Worm (Caenorhabditis elegans) whole organism, L1 larva: Measurements from ENCODE around the gene Y57A10C.9.
A peak's percentile ranks its signal among the peaks of the same experiment; 100 is the strongest.

Source experiments
- C04F5.9 ChIP-seq: sonication (generic microtip); optimal IDR thresholded peaks from 2 replicates; lab custom pipeline; 2016; ENCODE audit warnings: missing genetic modification characterization, missing compliant biosample characterization
- C34B4.2 ChIP-seq: sonication (generic microtip); optimal IDR thresholded peaks from 2 replicates; lab custom pipeline; 2017; ENCODE audit warnings: mild to moderate bottlenecking, missing genetic modification characterization, missing compliant biosample characterization
- aha-1 ChIP-seq: fragments of 150-350 bp; optimal IDR thresholded peaks from 2 replicates; lab custom pipeline; 2014; ENCODE audit warnings: missing biosample characterization, missing genetic modification characterization
- aly-2 ChIP-seq: fragments of 150-350 bp; optimal IDR thresholded peaks from 2 replicates; lab custom pipeline; 2014; ENCODE audit warnings: missing biosample characterization, missing genetic modification characterization
- ceh-63 ChIP-seq: fragments of 200-800 bp; sonication (Bioruptor generic); optimal IDR thresholded peaks from 2 replicates; lab custom pipeline; 2018; ENCODE audit warnings: mild to moderate bottlenecking, missing genetic modification characterization, missing compliant biosample characterization
- ceh-8 ChIP-seq: fragments of 200-800 bp; sonication (Bioruptor generic); optimal IDR thresholded peaks from 2 replicates; lab custom pipeline; 2018; ENCODE audit warnings: mild to moderate bottlenecking, missing genetic modification characterization, moderate library complexity, missing compliant biosample characterization
- ceh-82 ChIP-seq, 3 experiments: fragments of 150-350 bp in 1 of 3; sonication (generic microtip) in 2 of 3; optimal IDR thresholded peaks; 2 replicates each; lab custom pipeline; 2014 to 2017; ENCODE audit warnings: missing biosample characterization in 3 of 3, missing genetic modification characterization in 3 of 3
- ceh-88 ChIP-seq: fragments of 200-800 bp; sonication (Bioruptor generic); IDR thresholded peaks from 2 replicates; pipeline ENCODE4 v1.3.6; 2022; ENCODE audit warnings: missing genetic modification characterization, missing compliant biosample characterization
- ceh-90 ChIP-seq: sonication (generic microtip); optimal IDR thresholded peaks from 2 replicates; lab custom pipeline; 2016; ENCODE audit warnings: missing genetic modification characterization, missing compliant biosample characterization
- ces-1 ChIP-seq: fragments of 150-350 bp; optimal IDR thresholded peaks from 2 replicates; lab custom pipeline; 2014; ENCODE audit warnings: missing biosample characterization, missing genetic modification reagents, missing genetic modification characterization
- dsc-1 ChIP-seq: sonication (generic microtip); optimal IDR thresholded peaks from 2 replicates; lab custom pipeline; 2016; ENCODE audit warnings: mild to moderate bottlenecking, missing genetic modification characterization, missing compliant biosample characterization
- efl-1 ChIP-seq, 4 experiments: fragments of 150-350 bp; optimal IDR thresholded peaks in 3 of 4; peaks in 1 of 4; 1 replicate in 1 of 4; 2 replicates in 3 of 4; lab custom pipeline; 2014; ENCODE audit warnings: missing biosample characterization in 2 of 4, missing genetic modification characterization in 2 of 4, missing genetic modification reagents in 2 of 4
- efl-3 ChIP-seq: fragments of 200-800 bp; sonication (Bioruptor generic); optimal IDR thresholded peaks from 2 replicates; lab custom pipeline; 2018; ENCODE audit warnings: mild to moderate bottlenecking, missing genetic modification characterization, missing compliant biosample characterization
- egl-13 ChIP-seq: sonication (generic microtip); optimal IDR thresholded peaks from 2 replicates; lab custom pipeline; 2016; ENCODE audit warnings: missing genotype, missing genetic modification reagents, missing genetic modification characterization, missing compliant biosample characterization
- egl-27 ChIP-seq, 2 experiments: fragments of 150-350 bp in 1 of 2; sonication (generic microtip); optimal IDR thresholded peaks; 3 replicates each; lab custom pipeline; 2017 to 2018; ENCODE audit warnings: missing biosample characterization in 2 of 2, missing genetic modification characterization in 2 of 2, missing genetic modification reagents in 2 of 2
- elt-2 ChIP-seq: sonication (generic microtip); optimal IDR thresholded peaks from 2 replicates; lab custom pipeline; 2016; ENCODE audit warnings: missing genetic modification characterization, mild to moderate bottlenecking, inconsistent platforms, missing compliant biosample characterization, missing genetic modification reagents
- fkh-10 ChIP-seq: sonication (generic microtip); optimal IDR thresholded peaks from 2 replicates; lab custom pipeline; 2017; ENCODE audit warnings: missing biosample characterization, missing genetic modification reagents, missing genetic modification characterization
- hlh-4 ChIP-seq: sonication (generic microtip); optimal IDR thresholded peaks from 2 replicates; lab custom pipeline; 2016; ENCODE audit warnings: mild to moderate bottlenecking, missing genetic modification characterization, missing compliant biosample characterization
- hpl-2 ChIP-seq: fragments of 150-350 bp; optimal IDR thresholded peaks from 2 replicates; lab custom pipeline; 2014; ENCODE audit warnings: missing biosample characterization, missing genetic modification reagents, missing genetic modification characterization
- jun-1 ChIP-seq: fragments of 150-350 bp; optimal IDR thresholded peaks from 2 replicates; lab custom pipeline; 2014; ENCODE audit warnings: missing biosample characterization, missing genetic modification reagents, missing genetic modification characterization
- lin-15B ChIP-seq: fragments of 150-350 bp; sonication (generic microtip); optimal IDR thresholded peaks from 3 replicates; lab custom pipeline; 2014; ENCODE audit warnings: missing biosample characterization, missing genetic modification characterization
- lin-35 ChIP-seq, 2 experiments: fragments of 150-350 bp; optimal IDR thresholded peaks; 2 replicates each; lab custom pipeline; 2014; ENCODE audit warnings: missing biosample characterization in 2 of 2, missing genetic modification characterization in 2 of 2, missing genetic modification reagents in 2 of 2
- lin-39 ChIP-seq: fragments of 150-350 bp; optimal IDR thresholded peaks from 2 replicates; lab custom pipeline; 2014; ENCODE audit warnings: missing biosample characterization, missing genetic modification reagents, missing genetic modification characterization
- lir-3 ChIP-seq: sonication (generic microtip); optimal IDR thresholded peaks from 2 replicates; lab custom pipeline; 2016; ENCODE audit warnings: mild to moderate bottlenecking, missing genetic modification characterization, moderate library complexity, missing compliant biosample characterization; ENCODE audit not compliant: poor library complexity
- mab-9 ChIP-seq: fragments of 200-800 bp; sonication (Bioruptor generic); IDR thresholded peaks from 2 replicates; pipeline ENCODE4 v1.3.6; 2022; ENCODE audit warnings: missing genetic modification reagents, missing genetic modification characterization, missing compliant biosample characterization
- mdl-1 ChIP-seq, 2 experiments: fragments of 150-350 bp; optimal IDR thresholded peaks; 2 replicates each; lab custom pipeline; 2014 to 2017; ENCODE audit warnings: missing biosample characterization in 2 of 2, missing genetic modification characterization in 2 of 2, inconsistent platforms in 1 of 2
- mef-2 ChIP-seq: fragments of 150-350 bp; optimal IDR thresholded peaks from 2 replicates; lab custom pipeline; 2014; ENCODE audit warnings: missing biosample characterization, missing genetic modification characterization
- mep-1 ChIP-seq: fragments of 150-350 bp; optimal IDR thresholded peaks from 2 replicates; lab custom pipeline; 2014; ENCODE audit warnings: missing biosample characterization, missing genetic modification characterization
- nhr-11 ChIP-seq: fragments of 150-350 bp; optimal IDR thresholded peaks from 2 replicates; lab custom pipeline; 2014; ENCODE audit warnings: missing biosample characterization, missing genetic modification characterization
- nhr-12 ChIP-seq: sonication (generic microtip); optimal IDR thresholded peaks from 2 replicates; lab custom pipeline; 2017; ENCODE audit warnings: missing biosample characterization, missing genetic modification characterization
- nhr-19 ChIP-seq: fragments of 200-800 bp; sonication (Bioruptor generic); conservative IDR thresholded peaks from 2 replicates; pipeline ENCODE4 v1.3.6; 2022; ENCODE audit warnings: missing genetic modification characterization, missing compliant biosample characterization
- nhr-237 ChIP-seq: fragments of 150-350 bp; optimal IDR thresholded peaks from 2 replicates; lab custom pipeline; 2014; ENCODE audit warnings: missing biosample characterization, missing genetic modification characterization
- nhr-28 ChIP-seq: fragments of 150-350 bp; optimal IDR thresholded peaks from 2 replicates; lab custom pipeline; 2014; ENCODE audit warnings: missing biosample characterization, missing genetic modification characterization
- nhr-71 ChIP-seq: sonication (generic microtip); optimal IDR thresholded peaks from 2 replicates; lab custom pipeline; 2016; ENCODE audit warnings: mild to moderate bottlenecking, missing genetic modification characterization, moderate library complexity, missing compliant biosample characterization
- nhr-77 ChIP-seq: fragments of 150-350 bp; optimal IDR thresholded peaks from 2 replicates; lab custom pipeline; 2014; ENCODE audit warnings: missing biosample characterization, missing genetic modification characterization
- nhr-84 ChIP-seq: sonication (generic microtip); optimal IDR thresholded peaks from 2 replicates; lab custom pipeline; 2017; ENCODE audit warnings: missing biosample characterization, missing genetic modification characterization
- nhr-90 ChIP-seq: sonication (generic microtip); optimal IDR thresholded peaks from 2 replicates; lab custom pipeline; 2016; ENCODE audit warnings: mild to moderate bottlenecking, missing genetic modification characterization, missing compliant biosample characterization; ENCODE audit not compliant: poor library complexity
- rnt-1 ChIP-seq: sonication (generic microtip); optimal IDR thresholded peaks from 2 replicates; lab custom pipeline; 2016; ENCODE audit warnings: mild to moderate bottlenecking, missing genetic modification characterization, moderate library complexity, missing compliant biosample characterization
- snpc-4 ChIP-seq: fragments of 150-350 bp; optimal IDR thresholded peaks from 2 replicates; lab custom pipeline; 2014; ENCODE audit warnings: missing biosample characterization, missing genetic modification characterization
- snu-23 ChIP-seq: sonication (generic microtip); optimal IDR thresholded peaks from 2 replicates; lab custom pipeline; 2016; ENCODE audit warnings: missing genetic modification characterization, missing compliant biosample characterization
- sptf-1 ChIP-seq: fragments of 150-350 bp; optimal IDR thresholded peaks from 2 replicates; lab custom pipeline; 2014; ENCODE audit warnings: missing biosample characterization, missing genetic modification characterization
- sup-37 ChIP-seq: fragments of 200-800 bp; sonication (Bioruptor generic); optimal IDR thresholded peaks from 2 replicates; lab custom pipeline; 2018; ENCODE audit warnings: mild to moderate bottlenecking, missing genetic modification characterization, missing compliant biosample characterization
- swsn-7 ChIP-seq: sonication (generic microtip); optimal IDR thresholded peaks from 2 replicates; lab custom pipeline; 2016; ENCODE audit warnings: missing genetic modification characterization, missing compliant biosample characterization
- tlp-1 ChIP-seq: fragments of 150-350 bp; optimal IDR thresholded peaks from 2 replicates; lab custom pipeline; 2014; ENCODE audit warnings: missing biosample characterization, missing genetic modification characterization
- unc-30 ChIP-seq: sonication (generic microtip); optimal IDR thresholded peaks from 2 replicates; lab custom pipeline; 2017; ENCODE audit warnings: missing biosample characterization, missing genetic modification characterization
- xbp-1 ChIP-seq: sonication (generic microtip); optimal IDR thresholded peaks from 2 replicates; lab custom pipeline; 2016; ENCODE audit warnings: missing genetic modification characterization, missing compliant biosample characterization
- ztf-11 ChIP-seq, 2 experiments: sonication (generic microtip); optimal IDR thresholded peaks; 2 replicates each; lab custom pipeline; 2016 to 2017; ENCODE audit warnings: missing genetic modification characterization in 2 of 2, missing biosample characterization in 1 of 2, missing compliant biosample characterization in 1 of 2
- ztf-4 ChIP-seq: fragments of 150-350 bp; optimal IDR thresholded peaks from 2 replicates; lab custom pipeline; 2014; ENCODE audit warnings: missing biosample characterization, missing genetic modification characterization

The Y57A10C.9 gene

DNA sequence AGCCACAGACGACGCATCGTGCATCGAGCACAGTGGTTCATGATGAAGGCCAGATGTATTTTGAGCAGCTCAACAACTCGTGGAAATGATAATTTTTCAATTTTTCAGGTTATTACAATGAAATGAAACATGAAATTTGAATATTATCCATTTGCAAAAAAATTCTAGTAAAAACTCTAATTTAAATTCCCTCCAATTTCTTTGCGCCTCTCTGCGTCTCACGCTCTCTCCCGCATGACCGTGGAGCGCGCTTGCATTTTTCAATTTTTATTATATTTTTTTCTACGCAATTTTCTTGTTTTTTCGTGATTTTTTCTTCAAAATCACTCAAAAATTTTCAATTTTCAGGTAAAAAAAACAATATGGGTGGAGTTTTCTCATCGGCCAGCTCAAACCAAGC, 21.1 kb upstream of the Y57A10C.9 start, which contains the start of gene tag-281 (continued):
- TF ChIP-seq nhr-84 (tag; lab: Kevin White, UChicago) (no peak), mep-1 (tag; lab: Kevin White, UChicago) (peak; percentile 91), elt-2 (tag; lab: Kevin White, UChicago) (peak; percentile 48), ceh-88 (GFP tag; lab: Robert Waterston, UW) (peak; percentile 54; the same call in 1 of the 2 replicates), snpc-4 (peak; percentile 85), snu-23 (peak; percentile 91), swsn-7 (peak; percentile 87), rnt-1 (tag; lab: Kevin White, UChicago) (peak; percentile 91), sup-37 (peak; percentile 47), xbp-1 (tag; lab: Kevin White, UChicago) (peak; percentile 87), egl-13 (tag; lab: Kevin White, UChicago) (peak; percentile 72), nhr-77 (tag; lab: Kevin White, UChicago) (peak; percentile 21), egl-27 (tag; optimal IDR thresholded peaks at IDR 0.05; lab: Kevin White, UChicago) (no peak), nhr-12 (tag; lab: Kevin White, UChicago) (no peak), mdl-1 (tag; optimal IDR thresholded peaks at IDR 0.05; lab: Kevin White, UChicago) (peak in 1 of 2 experiments; percentile 69), aly-2 (tag; lab: Kevin White, UChicago) (peak; percentile 56), mef-2 (tag; lab: Kevin White, UChicago) (no peak), ceh-8 (peak; percentile 62), tlp-1 (no peak), lin-35 (GFP tag; optimal IDR thresholded peaks at IDR 0.05; lab: Kevin White, UChicago) (peak; percentile 99), dsc-1 (tag; lab: Kevin White, UChicago) (peak; percentile 84), lir-3 (tag; lab: Kevin White, UChicago) (peak; percentile 57), nhr-90 (tag; lab: Kevin White, UChicago) (peak; percentile 90), hpl-2 (GFP tag; lab: Kevin White, UChicago) (no peak), hlh-4 (no peak), jun-1 (tag; lab: Kevin White, UChicago) (peak; percentile 86), nhr-71 (tag; lab: Kevin White, UChicago) (peak; percentile 94), efl-3 (GFP tag; lab: Kevin White, UChicago) (no peak), nhr-237 (tag; lab: Kevin White, UChicago) (no peak), mab-9 (GFP tag; lab: Robert Waterston, UW) (peak; percentile 54; the same call in 1 of the 2 replicates), efl-1 (optimal IDR thresholded peaks at IDR 0.05; lab: Kevin White, UChicago) (peak; percentile 97 to 99), efl-1 (GFP tag; optimal IDR thresholded peaks at IDR 0.05 in 1 of 2; lab: Kevin White, UChicago) (peak; percentile 98 to 100)

DNA sequence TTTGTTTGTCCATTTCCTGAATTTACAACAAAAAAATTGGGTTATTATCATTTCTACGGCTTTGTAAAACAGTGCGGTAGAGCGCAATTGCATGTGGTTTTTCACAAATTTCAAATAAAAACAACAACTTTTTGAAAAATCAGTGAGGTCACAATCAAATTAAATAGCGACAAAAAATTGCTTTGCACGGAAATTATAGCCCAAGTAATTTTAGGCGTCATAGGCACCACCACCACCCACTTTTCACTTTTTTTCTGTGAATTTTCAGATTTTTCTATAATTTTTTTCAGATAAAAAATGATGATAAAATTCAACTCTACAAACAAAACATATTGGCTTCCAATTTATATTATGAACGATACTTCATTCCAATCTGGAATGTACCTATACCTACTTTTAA, 18.9 kb upstream of the Y57A10C.9 start, which contains the start of gene sre-38:
TSS of gene sre-38 (plus strand) at position 301 of the 400 bp plus-strand sequence.
- TF ChIP-seq ztf-11 (tag; optimal IDR thresholded peaks at IDR 0.05; lab: Kevin White, UChicago) (no peak), sptf-1 (tag; lab: Kevin White, UChicago) (no peak), ceh-63 (no peak), ztf-4 (tag; lab: Kevin White, UChicago) (no peak), aha-1 (tag; lab: Kevin White, UChicago) (no peak), nhr-12 (tag; lab: Kevin White, UChicago) (no peak), nhr-19 (GFP tag; lab: Robert Waterston, UW) (no peak), fkh-10 (GFP tag; lab: Kevin White, UChicago) (no peak)

DNA sequence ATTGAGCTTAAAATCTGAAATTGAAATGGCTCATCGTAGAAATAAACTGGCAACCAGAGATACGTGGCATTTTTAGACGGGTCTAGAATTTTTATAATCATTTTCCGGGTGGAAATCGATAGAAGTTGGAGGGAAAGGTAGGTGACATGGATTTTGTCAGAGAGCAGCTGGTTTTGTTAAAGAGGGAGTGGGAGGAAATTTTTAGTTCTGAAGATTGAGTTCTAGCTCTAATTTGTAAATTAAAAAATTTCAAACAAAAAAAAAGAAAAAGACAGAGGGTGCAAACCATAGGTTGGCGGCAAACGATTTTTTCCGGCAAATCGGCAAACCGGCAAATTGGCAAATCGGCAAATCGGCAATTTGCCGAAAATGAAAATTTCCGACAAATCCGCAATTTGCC, 18.3 kb upstream of the Y57A10C.9 start, which contains the start of gene sre-32:
TSS of gene sre-32 (minus strand) at position 101 of the 400 bp plus-strand sequence.
- TF ChIP-seq nhr-19 (GFP tag; lab: Robert Waterston, UW), result no peak
- no peak for TF ChIP-seq lin-15B
- TF ChIP-seq aly-2 (tag; lab: Kevin White, UChicago), result no peak
- no peak for TF ChIP-seq ceh-88 (GFP tag; lab: Robert Waterston, UW)
- TF ChIP-seq nhr-11 (tag; lab: Kevin White, UChicago), result no peak
- TF ChIP-seq lin-39 (tag; lab: Kevin White, UChicago), result no peak
- no peak for TF ChIP-seq unc-30 (tag; lab: Kevin White, UChicago)
- no peak for TF ChIP-seq ces-1 (GFP tag; lab: Kevin White, UChicago)
- no peak for TF ChIP-seq hlh-4
- no peak for TF ChIP-seq ceh-63
- TF ChIP-seq C04F5.9 (tag; lab: Kevin White, UChicago), result no peak
- TF ChIP-seq sptf-1 (tag; lab: Kevin White, UChicago), result no peak
- TF ChIP-seq ceh-82 (tag; optimal IDR thresholded peaks at IDR 0.05; lab: Kevin White, UChicago), result no peak
- no peak for TF ChIP-seq ceh-90 (tag; lab: Kevin White, UChicago)
- TF ChIP-seq fkh-10 (GFP tag; lab: Kevin White, UChicago), result no peak
- no peak for TF ChIP-seq nhr-237 (tag; lab: Kevin White, UChicago)
- no peak for TF ChIP-seq nhr-28 (tag; lab: Kevin White, UChicago)
- TF ChIP-seq C34B4.2 (tag; lab: Kevin White, UChicago), result no peak
